Fruit fly (Drosophila melanogaster) whole organism: Measurements from ENCODE around the gene CG42322.

Experiments
- CG8478 ChIP-seq: fragments of >200 bp; optimal IDR thresholded peaks from 2 replicates; lab custom pipeline; 2018; ENCODE audit warnings: inconsistent platforms
- Dll ChIP-seq: fragments of >200 bp; optimal IDR thresholded peaks from 2 replicates; lab custom pipeline; 2017
- EcR ChIP-seq, 2 experiments: fragments of >200 bp; optimal IDR thresholded peaks; 2 replicates each; lab custom pipeline; 2017; ENCODE audit warnings: missing biosample characterization in 2 of 2, missing genetic modification characterization in 2 of 2, missing genetic modification reagents in 2 of 2
- pan ChIP-seq: fragments of >200 bp; optimal IDR thresholded peaks from 2 replicates; lab custom pipeline; 2017
- psq ChIP-seq: fragments of >200 bp; optimal IDR thresholded peaks from 2 replicates; lab custom pipeline; 2017
- usp ChIP-seq: fragments of >200 bp; optimal IDR thresholded peaks from 2 replicates; lab custom pipeline; 2017; ENCODE audit warnings: missing biosample characterization, missing genetic modification characterization, mixed read lengths

Gene CG42322

DNA sequence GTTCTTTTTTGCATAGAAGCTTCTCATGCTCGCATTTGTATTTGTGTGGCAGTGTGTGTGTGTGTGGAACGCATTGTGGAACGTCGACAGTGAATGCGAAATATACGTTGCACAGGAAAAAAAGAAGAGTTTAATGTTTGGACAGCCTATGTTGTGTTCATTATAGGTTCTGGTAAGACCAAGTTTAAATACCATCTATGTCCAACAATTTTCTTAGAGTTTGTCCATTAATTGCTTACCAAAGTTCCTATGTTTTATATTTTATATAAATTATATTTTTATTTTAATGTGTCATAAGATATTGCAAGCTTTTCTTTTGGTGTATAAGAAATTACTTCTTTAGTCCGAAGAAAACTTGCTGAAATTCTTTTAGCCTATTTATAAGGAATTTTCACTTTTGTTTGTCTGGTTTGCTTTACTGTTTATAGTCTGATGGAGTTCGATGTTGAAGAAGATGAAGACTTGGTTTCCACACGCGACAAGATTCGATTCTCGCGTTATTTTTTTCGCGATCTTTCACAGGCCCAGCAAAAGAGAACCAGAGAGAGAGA lies 42.3 kb downstream of the CG42322 start:
- TF ChIP-seq EcR (GFP tag; optimal IDR thresholded peaks at IDR 0.05; lab: Kevin White, UChicago), result no peak
- TF ChIP-seq pan (lab: Kevin White, UChicago), result no peak
- no peak for TF ChIP-seq usp (GFP tag; lab: Kevin White, UChicago)
- TF ChIP-seq CG8478 (lab: Kevin White, UChicago), result no peak
- no peak for TF ChIP-seq Dll (lab: Kevin White, UChicago)
- no peak for TF ChIP-seq psq (lab: Kevin White, UChicago)

DNA sequence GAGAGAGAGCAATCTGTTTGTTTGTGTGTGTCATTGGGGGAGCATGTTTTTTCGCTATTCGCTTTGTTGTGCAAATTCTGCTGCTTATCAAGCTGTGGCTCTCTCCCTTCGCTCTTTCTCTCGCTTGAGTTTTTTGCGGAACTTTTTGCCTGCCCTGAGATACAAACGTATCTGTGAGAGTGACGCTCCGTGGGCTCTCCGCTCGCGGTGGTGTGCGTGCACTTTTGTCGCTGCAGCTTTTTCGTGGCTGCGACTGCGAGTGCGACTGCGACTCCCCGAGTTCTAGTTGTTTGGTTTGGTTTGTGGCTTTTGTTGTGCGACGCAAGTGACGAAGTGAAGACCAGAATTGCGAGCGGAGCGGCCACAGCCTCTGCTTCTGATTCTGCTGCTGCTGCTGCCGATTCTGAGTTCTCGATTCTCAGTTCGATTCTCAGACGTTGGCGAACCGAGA lies 42.8 kb downstream of the CG42322 start:
- TF ChIP-seq usp (GFP tag; lab: Kevin White, UChicago) (no peak), psq (lab: Kevin White, UChicago) (no peak), pan (lab: Kevin White, UChicago) (no peak), Dll (lab: Kevin White, UChicago) (peak; percentile 99), CG8478 (lab: Kevin White, UChicago) (no peak)

DNA sequence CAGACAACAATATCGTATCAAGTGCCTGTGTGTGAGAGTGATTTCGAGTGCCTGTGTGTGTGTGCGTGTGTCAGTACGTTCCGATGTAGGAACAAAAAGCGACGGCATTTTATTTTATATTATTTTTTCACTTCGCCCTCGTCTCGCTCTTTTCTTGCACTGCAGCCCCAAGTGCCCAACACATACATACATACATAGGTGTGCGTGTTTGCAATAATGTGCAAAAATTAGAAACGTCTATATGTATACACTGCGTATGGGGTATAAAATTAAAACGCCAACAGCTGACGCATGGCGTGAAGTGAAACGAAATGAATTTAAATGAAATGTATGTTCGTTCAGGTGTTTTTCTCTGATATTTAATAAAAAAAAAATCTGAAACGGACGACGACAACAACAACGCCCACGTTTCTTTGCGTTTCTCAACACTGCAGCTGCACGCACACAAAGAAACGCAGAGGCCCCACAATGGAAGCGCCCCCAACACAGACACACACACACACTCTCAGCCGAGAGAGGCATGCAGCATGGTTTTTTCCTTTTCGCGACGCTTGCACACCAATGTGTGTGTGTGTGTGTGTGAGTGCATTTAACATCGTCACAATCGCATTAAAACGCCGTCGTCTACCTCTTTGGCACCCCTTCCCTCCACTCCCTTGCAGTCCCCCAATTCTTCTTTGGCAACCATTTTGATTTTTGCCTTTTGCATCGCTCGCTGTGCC lies 44.0 kb downstream of the CG42322 start:
- TF ChIP-seq CG8478 (lab: Kevin White, UChicago), result peak; percentile 70
- no peak for TF ChIP-seq EcR (GFP tag; optimal IDR thresholded peaks at IDR 0.05; lab: Kevin White, UChicago)
- peak; percentile 60 for TF ChIP-seq Dll (lab: Kevin White, UChicago)

DNA sequence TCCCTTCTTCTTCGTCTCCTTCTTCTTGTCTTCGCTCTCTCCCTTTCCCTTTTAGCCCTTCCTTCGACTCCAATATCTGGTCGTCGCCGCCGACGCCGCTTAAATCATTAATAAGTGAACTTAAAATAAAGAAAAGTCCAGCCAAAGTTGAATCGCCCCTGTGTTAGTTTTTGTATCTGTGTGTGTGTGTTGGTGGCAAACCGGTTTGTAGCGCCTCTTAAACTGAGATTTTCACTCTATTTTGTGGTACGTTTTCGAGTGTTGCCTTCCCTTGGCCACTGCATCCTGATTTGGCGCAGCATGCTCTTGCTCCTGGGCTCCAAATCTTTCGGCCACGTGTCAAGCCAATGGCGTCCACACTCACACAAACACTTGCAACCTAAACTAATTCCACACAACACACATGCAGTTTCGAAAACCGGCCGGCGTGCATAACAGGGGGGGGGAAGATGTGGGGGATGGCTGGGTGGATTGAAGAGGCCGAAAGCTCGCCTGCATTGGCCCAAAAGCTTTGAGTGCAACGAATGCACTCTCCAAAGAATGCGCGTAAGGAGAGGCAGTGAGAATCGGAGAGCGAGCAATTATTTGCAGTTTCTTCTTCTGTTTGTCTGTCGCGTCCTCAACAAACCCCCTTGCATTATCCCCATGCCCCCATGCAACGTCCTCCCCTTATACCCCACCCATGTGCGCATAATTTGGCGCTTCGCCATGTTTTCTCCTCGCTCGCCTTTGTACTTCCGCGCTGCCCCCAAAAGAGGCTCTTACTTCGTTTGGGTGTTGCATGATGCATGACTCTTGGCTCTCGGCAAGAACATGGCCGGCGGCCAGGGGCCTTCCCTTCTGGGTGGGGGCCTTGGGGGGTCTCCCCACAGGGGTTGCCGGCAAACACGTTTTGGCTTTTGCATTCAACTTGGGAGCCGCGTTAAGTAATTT lies 44.8 kb downstream of the CG42322 start:
- TF ChIP-seq CG8478 (lab: Kevin White, UChicago) (no peak), psq (lab: Kevin White, UChicago) (no peak), pan (lab: Kevin White, UChicago) (no peak), Dll (lab: Kevin White, UChicago) (peak; percentile 85), usp (GFP tag; lab: Kevin White, UChicago) (no peak), EcR (GFP tag; optimal IDR thresholded peaks at IDR 0.05; lab: Kevin White, UChicago) (peak in 1 of 2 experiments; percentile 17)

DNA sequence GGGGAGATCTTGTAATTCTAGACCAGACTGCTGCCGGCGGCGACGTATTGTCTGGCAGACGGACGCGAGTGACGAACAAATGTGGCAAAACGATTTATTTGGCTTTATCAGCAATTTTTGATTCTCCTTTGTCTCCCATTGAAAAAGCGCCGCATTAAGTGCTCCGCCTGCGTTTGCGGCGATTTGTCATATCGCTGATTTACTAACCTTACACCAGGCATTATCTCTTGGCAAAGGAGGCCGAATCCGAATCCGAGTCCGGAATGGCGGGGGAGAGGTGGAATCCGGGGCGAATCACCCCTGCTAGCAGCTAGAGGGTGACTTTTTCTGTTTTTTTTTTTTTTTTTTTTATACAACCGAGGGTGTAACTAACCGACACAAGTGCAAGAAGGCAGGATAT lies 48.7 kb downstream of the CG42322 start:
- no peak for TF ChIP-seq psq (lab: Kevin White, UChicago)
- no peak for TF ChIP-seq EcR (GFP tag; optimal IDR thresholded peaks at IDR 0.05; lab: Kevin White, UChicago)

DNA sequence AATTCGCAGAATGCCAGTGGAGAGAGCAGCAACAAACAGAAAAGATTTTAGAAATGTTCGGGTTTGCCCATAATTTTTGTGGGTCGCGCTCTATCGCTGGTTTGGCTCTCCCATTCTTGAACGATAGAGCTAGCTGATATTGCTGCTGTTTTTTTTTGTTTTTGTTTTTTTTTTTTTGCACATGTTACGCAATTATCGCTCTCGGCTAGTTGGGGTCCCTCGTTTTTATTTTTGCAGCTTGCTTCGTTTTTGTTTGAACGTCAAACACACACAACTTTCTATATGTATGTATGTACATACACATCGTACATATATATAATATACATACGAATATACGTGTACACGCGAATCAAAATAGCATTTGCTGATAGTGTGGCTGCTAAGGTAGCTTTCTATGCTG lies 50.5 kb downstream of the CG42322 start:
- no peak for TF ChIP-seq psq (lab: Kevin White, UChicago)
- no peak for TF ChIP-seq EcR (GFP tag; optimal IDR thresholded peaks at IDR 0.05; lab: Kevin White, UChicago)
- TF ChIP-seq usp (GFP tag; lab: Kevin White, UChicago), result no peak
- no peak for TF ChIP-seq Dll (lab: Kevin White, UChicago)
- no peak for TF ChIP-seq pan (lab: Kevin White, UChicago)
- TF ChIP-seq CG8478 (lab: Kevin White, UChicago), result no peak

DNA sequence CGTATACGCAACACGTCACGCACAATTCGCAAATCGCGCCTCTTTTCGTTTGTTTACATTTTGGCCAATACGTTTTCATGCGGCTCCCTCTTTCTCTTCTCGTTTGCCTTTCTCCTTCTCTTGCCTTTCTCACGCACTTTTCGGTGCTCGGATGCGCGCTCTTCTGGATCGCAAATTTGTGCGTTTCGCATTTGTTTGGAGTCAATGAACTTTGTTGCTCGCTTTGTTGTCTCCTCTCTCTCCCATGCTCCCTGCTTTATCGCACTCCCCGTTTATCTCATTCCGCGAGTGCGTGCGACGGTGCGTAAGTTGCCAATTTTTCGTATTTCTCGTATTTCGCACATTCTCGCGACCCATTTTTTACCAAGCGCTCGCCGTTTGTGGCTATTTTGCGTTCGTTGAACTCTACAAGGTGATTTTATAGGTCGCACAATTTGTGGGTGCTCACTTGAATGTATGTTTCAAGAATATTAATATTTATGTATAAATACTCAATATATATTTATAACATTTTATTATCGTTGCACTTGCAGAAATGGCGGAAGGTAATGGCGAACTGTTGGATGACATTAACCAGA lies 51.4 kb downstream of the CG42322 start:
- TF ChIP-seq pan (lab: Kevin White, UChicago) (no peak), EcR (GFP tag; optimal IDR thresholded peaks at IDR 0.05; lab: Kevin White, UChicago) (peak; percentile 67 to 85)

DNA sequence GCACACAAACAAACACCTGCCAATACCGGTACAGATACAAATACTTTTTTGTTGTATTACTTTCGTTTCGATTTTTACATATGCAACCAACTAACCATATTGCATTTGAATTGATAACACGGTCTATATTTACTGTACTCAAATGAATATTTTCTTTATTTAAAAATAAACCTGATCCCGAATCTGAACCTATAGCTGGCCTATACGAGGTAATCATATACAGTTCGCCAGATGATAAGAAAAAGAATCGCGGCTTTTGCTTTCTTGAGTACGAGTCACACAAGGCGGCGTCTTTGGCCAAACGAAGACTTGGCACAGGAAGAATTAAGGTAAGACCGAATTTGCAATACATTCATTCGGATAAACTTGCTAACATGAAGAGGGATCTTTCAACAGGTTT lies 57.0 kb downstream of the CG42322 start:
- TF ChIP-seq CG8478 (lab: Kevin White, UChicago) (no peak), EcR (GFP tag; optimal IDR thresholded peaks at IDR 0.05; lab: Kevin White, UChicago) (no peak), pan (lab: Kevin White, UChicago) (no peak), Dll (lab: Kevin White, UChicago) (no peak), usp (GFP tag; lab: Kevin White, UChicago) (no peak), psq (lab: Kevin White, UChicago) (no peak)

DNA sequence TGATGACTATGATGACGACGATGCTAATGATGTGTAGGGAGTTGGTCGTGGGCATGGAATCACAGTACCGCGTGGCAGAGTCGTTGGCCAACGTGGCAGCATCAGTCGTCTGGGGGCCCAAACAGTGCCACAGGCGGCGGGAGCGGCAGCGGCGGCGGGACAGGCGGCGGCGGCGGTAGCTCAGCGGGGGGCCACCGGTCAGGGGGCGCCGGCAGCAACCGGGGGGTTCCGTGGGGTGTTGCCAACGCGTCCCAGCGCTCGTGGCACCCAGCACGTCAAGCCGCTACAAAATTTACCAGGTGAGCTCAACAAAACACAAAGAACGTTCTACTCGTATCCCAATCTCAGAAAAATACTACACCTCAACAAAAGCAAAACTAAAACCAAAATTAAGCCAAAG lies 62.3 kb downstream of the CG42322 start:
- TF ChIP-seq CG8478 (lab: Kevin White, UChicago) (no peak), pan (lab: Kevin White, UChicago) (no peak), EcR (GFP tag; optimal IDR thresholded peaks at IDR 0.05; lab: Kevin White, UChicago) (no peak), psq (lab: Kevin White, UChicago) (no peak), Dll (lab: Kevin White, UChicago) (no peak), usp (GFP tag; lab: Kevin White, UChicago) (no peak)
